Worm (Caenorhabditis elegans) whole organism, young adult: ENCODE results near the gene sre-53.

Experiments used
- F57C9.4 ChIP-seq: sonication (generic microtip); optimal IDR thresholded peaks from 2 replicates; lab custom pipeline; 2017; ENCODE audit warnings: mild to moderate bottlenecking, missing genetic modification characterization, missing compliant biosample characterization
- Y56A3A.18 ChIP-seq: fragments of 200-800 bp; sonication (Bioruptor generic); IDR thresholded peaks from 2 replicates; pipeline ENCODE4 v1.3.6; 2022; ENCODE audit warnings: missing genetic modification reagents, missing genetic modification characterization, missing compliant biosample characterization
- Y95B8A.8 ChIP-seq: fragments of 200-800 bp; sonication (Bioruptor generic); IDR thresholded peaks from 2 replicates; pipeline ENCODE4 v1.3.6; 2022; ENCODE audit warnings: missing genetic modification reagents, missing genetic modification characterization, missing compliant biosample characterization
- akir-1 ChIP-seq: fragments of 200-800 bp; sonication (Bioruptor generic); optimal IDR thresholded peaks from 2 replicates; lab custom pipeline; 2018; ENCODE audit warnings: mild to moderate bottlenecking, missing genetic modification characterization, moderate library complexity, missing compliant biosample characterization
- atf-7 ChIP-seq: sonication (generic microtip); optimal IDR thresholded peaks from 2 replicates; lab custom pipeline; 2017; ENCODE audit warnings: mild to moderate bottlenecking, missing genetic modification characterization, missing compliant biosample characterization
- ets-4 ChIP-seq: fragments of 200-800 bp; sonication (Bioruptor generic); optimal IDR thresholded peaks from 2 replicates; lab custom pipeline; 2018; ENCODE audit warnings: mild to moderate bottlenecking, missing genetic modification characterization, missing compliant biosample characterization
- madf-3 ChIP-seq: fragments of 200-800 bp; sonication (Bioruptor generic); IDR thresholded peaks from 2 replicates; pipeline ENCODE4 v1.3.6; 2022; ENCODE audit warnings: missing genetic modification reagents, missing genetic modification characterization, missing compliant biosample characterization
- pha-4 ChIP-seq: fragments of 150-350 bp; sonication (generic microtip); optimal IDR thresholded peaks from 2 replicates; lab custom pipeline; 2014; ENCODE audit warnings: missing biosample characterization, missing genetic modification reagents, missing genetic modification characterization

DNA sequence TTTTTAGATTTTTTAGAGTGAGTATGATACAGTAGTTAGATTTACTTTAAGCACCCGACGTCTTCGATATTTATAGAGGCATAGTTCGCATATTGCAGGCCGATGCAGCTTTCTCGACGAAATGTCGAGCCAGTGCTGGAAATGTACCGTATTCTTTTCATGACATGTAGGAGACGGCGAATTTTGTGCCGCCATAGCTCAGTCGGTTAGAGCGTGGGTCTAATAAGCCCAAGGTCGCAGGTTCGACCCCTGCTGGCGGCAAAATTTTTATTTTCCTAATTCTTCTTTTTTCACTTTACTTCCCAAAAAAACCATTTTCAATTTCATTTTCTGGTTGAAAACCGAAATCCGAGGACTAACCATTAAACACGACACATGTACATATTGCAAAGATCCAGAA lies 39.1 kb upstream of the sre-53 start:
- TF ChIP-seq atf-7 (no peak), akir-1 (GFP tag; lab: Kevin White, UChicago) (no peak), ets-4 (GFP tag; lab: Kevin White, UChicago) (no peak), pha-4 (no peak), F57C9.4 (no peak), Y95B8A.8 (GFP tag; lab: Robert Waterston, UW) (0 out of 2 replicates have a peak, but pooled peaks have one; percentile 17), Y56A3A.18 (no peak), madf-3 (no peak)
